Fruit fly (Drosophila melanogaster) Kc167 (cell line): Measurements from ENCODE around the gene vap.

Experiments used
- Myc ChIP-seq: fragments of >200 bp; optimal IDR thresholded peaks from 2 replicates; lab custom pipeline; 2017; ENCODE audit warnings: missing external identifiers
- Sin3A ChIP-seq: fragments of >200 bp; optimal IDR thresholded peaks from 2 replicates; lab custom pipeline; 2018; ENCODE audit warnings: missing external identifiers
- psq ChIP-seq: fragments of >200 bp; optimal IDR thresholded peaks from 2 replicates; lab custom pipeline; 2017; ENCODE audit warnings: missing external identifiers
- ttk ChIP-seq: sonication (Bioruptor generic); optimal IDR thresholded peaks from 2 replicates; lab custom pipeline; 2017; ENCODE audit warnings: missing external identifiers

- no peak for TF ChIP-seq Myc (lab: Kevin White, UChicago)
- no peak for TF ChIP-seq Sin3A (lab: Kevin White, UChicago)
- no peak for TF ChIP-seq ttk (lab: Kevin White, UChicago)
- TF ChIP-seq psq = no peak
These were observed 31.5 kb downstream of the vap start, which contains the start of gene Or13a for dm6 chrX:15974125-15974524.
